Worm (Caenorhabditis elegans) whole organism, L1 larva: ENCODE data around the gene C14E2.1.
A peak's percentile ranks its signal among the peaks of the same experiment; 100 is the strongest.

Source experiments
- C04F5.9 ChIP-seq: sonication (generic microtip); optimal IDR thresholded peaks from 2 replicates; lab custom pipeline; 2016; ENCODE audit warnings: missing genetic modification characterization, missing compliant biosample characterization
- C34B4.2 ChIP-seq: sonication (generic microtip); optimal IDR thresholded peaks from 2 replicates; lab custom pipeline; 2017; ENCODE audit warnings: mild to moderate bottlenecking, missing genetic modification characterization, missing compliant biosample characterization
- F16B12.6 ChIP-seq: fragments of 150-350 bp; optimal IDR thresholded peaks from 2 replicates; lab custom pipeline; 2014; ENCODE audit warnings: missing biosample characterization, missing genetic modification characterization
- aha-1 ChIP-seq: fragments of 150-350 bp; optimal IDR thresholded peaks from 2 replicates; lab custom pipeline; 2014; ENCODE audit warnings: missing biosample characterization, missing genetic modification characterization
- blmp-1 ChIP-seq: fragments of 150-350 bp; optimal IDR thresholded peaks from 2 replicates; lab custom pipeline; 2014; ENCODE audit warnings: missing biosample characterization, missing genetic modification characterization
- ceh-63 ChIP-seq: fragments of 200-800 bp; sonication (Bioruptor generic); optimal IDR thresholded peaks from 2 replicates; lab custom pipeline; 2018; ENCODE audit warnings: mild to moderate bottlenecking, missing genetic modification characterization, missing compliant biosample characterization
- ceh-82 ChIP-seq, 3 experiments: fragments of 150-350 bp in 1 of 3; sonication (generic microtip) in 2 of 3; optimal IDR thresholded peaks; 2 replicates each; lab custom pipeline; 2014 to 2017; ENCODE audit warnings: missing biosample characterization in 3 of 3, missing genetic modification characterization in 3 of 3
- ceh-88 ChIP-seq: fragments of 200-800 bp; sonication (Bioruptor generic); IDR thresholded peaks from 2 replicates; pipeline ENCODE4 v1.3.6; 2022; ENCODE audit warnings: missing genetic modification characterization, missing compliant biosample characterization
- ceh-90 ChIP-seq: sonication (generic microtip); optimal IDR thresholded peaks from 2 replicates; lab custom pipeline; 2016; ENCODE audit warnings: missing genetic modification characterization, missing compliant biosample characterization
- dpl-1 ChIP-seq, 3 experiments: fragments of 150-350 bp in 2 of 3; sonication (generic microtip) in 1 of 3; optimal IDR thresholded peaks; 2 replicates each; lab custom pipeline; 2014 to 2017; ENCODE audit warnings: missing biosample characterization in 3 of 3, missing genetic modification characterization in 3 of 3, missing genetic modification reagents in 3 of 3
- efl-1 ChIP-seq, 4 experiments: fragments of 150-350 bp; optimal IDR thresholded peaks in 3 of 4; peaks in 1 of 4; 1 replicate in 1 of 4; 2 replicates in 3 of 4; lab custom pipeline; 2014; ENCODE audit warnings: missing biosample characterization in 2 of 4, missing genetic modification characterization in 2 of 4, missing genetic modification reagents in 2 of 4
- egl-13 ChIP-seq: sonication (generic microtip); optimal IDR thresholded peaks from 2 replicates; lab custom pipeline; 2016; ENCODE audit warnings: missing genotype, missing genetic modification reagents, missing genetic modification characterization, missing compliant biosample characterization
- elt-2 ChIP-seq: sonication (generic microtip); optimal IDR thresholded peaks from 2 replicates; lab custom pipeline; 2016; ENCODE audit warnings: missing genetic modification characterization, mild to moderate bottlenecking, inconsistent platforms, missing compliant biosample characterization, missing genetic modification reagents
- elt-3 ChIP-seq, 6 experiments: fragments of 150-350 bp in 1 of 6; sonication (generic microtip); optimal IDR thresholded peaks; 2 replicates each; lab custom pipeline; 2017 to 2018; ENCODE audit warnings: missing biosample characterization in 6 of 6, missing genetic modification characterization in 6 of 6, inconsistent platforms in 1 of 6
- fos-1 ChIP-seq: fragments of 150-350 bp; optimal IDR thresholded peaks from 2 replicates; lab custom pipeline; 2014; ENCODE audit warnings: missing biosample characterization, missing genetic modification characterization
- hlh-4 ChIP-seq: sonication (generic microtip); optimal IDR thresholded peaks from 2 replicates; lab custom pipeline; 2016; ENCODE audit warnings: mild to moderate bottlenecking, missing genetic modification characterization, missing compliant biosample characterization
- isw-1 ChIP-seq: fragments of 200-800 bp; sonication (Bioruptor generic); IDR thresholded peaks from 2 replicates; pipeline ENCODE4 v1.3.6; 2022; ENCODE audit warnings: missing genetic modification characterization, missing compliant biosample characterization
- lin-13 ChIP-seq: fragments of 150-350 bp; optimal IDR thresholded peaks from 2 replicates; lab custom pipeline; 2014; ENCODE audit warnings: missing biosample characterization, missing genetic modification reagents, missing genetic modification characterization
- lin-14 ChIP-seq: fragments of 200-800 bp; sonication (Bioruptor generic); optimal IDR thresholded peaks from 2 replicates; lab custom pipeline; 2018; ENCODE audit warnings: mild to moderate bottlenecking, missing genetic modification characterization, moderate library complexity, missing compliant biosample characterization
- lin-35 ChIP-seq, 2 experiments: fragments of 150-350 bp; optimal IDR thresholded peaks; 2 replicates each; lab custom pipeline; 2014; ENCODE audit warnings: missing biosample characterization in 2 of 2, missing genetic modification characterization in 2 of 2, missing genetic modification reagents in 2 of 2
- lin-39 ChIP-seq: fragments of 150-350 bp; optimal IDR thresholded peaks from 2 replicates; lab custom pipeline; 2014; ENCODE audit warnings: missing biosample characterization, missing genetic modification reagents, missing genetic modification characterization
- mef-2 ChIP-seq: fragments of 150-350 bp; optimal IDR thresholded peaks from 2 replicates; lab custom pipeline; 2014; ENCODE audit warnings: missing biosample characterization, missing genetic modification characterization
- nhr-12 ChIP-seq: sonication (generic microtip); optimal IDR thresholded peaks from 2 replicates; lab custom pipeline; 2017; ENCODE audit warnings: missing biosample characterization, missing genetic modification characterization
- nhr-19 ChIP-seq: fragments of 200-800 bp; sonication (Bioruptor generic); conservative IDR thresholded peaks from 2 replicates; pipeline ENCODE4 v1.3.6; 2022; ENCODE audit warnings: missing genetic modification characterization, missing compliant biosample characterization
- nhr-20 ChIP-seq: sonication (generic microtip); optimal IDR thresholded peaks from 2 replicates; lab custom pipeline; 2016; ENCODE audit warnings: mild to moderate bottlenecking, missing genetic modification characterization, missing compliant biosample characterization
- nhr-237 ChIP-seq: fragments of 150-350 bp; optimal IDR thresholded peaks from 2 replicates; lab custom pipeline; 2014; ENCODE audit warnings: missing biosample characterization, missing genetic modification characterization
- nhr-28 ChIP-seq: fragments of 150-350 bp; optimal IDR thresholded peaks from 2 replicates; lab custom pipeline; 2014; ENCODE audit warnings: missing biosample characterization, missing genetic modification characterization
- nhr-47 ChIP-seq: sonication (generic microtip); optimal IDR thresholded peaks from 2 replicates; lab custom pipeline; 2016; ENCODE audit warnings: mild to moderate bottlenecking, missing genetic modification characterization, moderate library complexity, missing compliant biosample characterization
- nhr-76 ChIP-seq: sonication (generic microtip); optimal IDR thresholded peaks from 2 replicates; lab custom pipeline; 2017; ENCODE audit warnings: missing biosample characterization, missing genetic modification characterization
- nhr-84 ChIP-seq: sonication (generic microtip); optimal IDR thresholded peaks from 2 replicates; lab custom pipeline; 2017; ENCODE audit warnings: missing biosample characterization, missing genetic modification characterization
- nhr-90 ChIP-seq: sonication (generic microtip); optimal IDR thresholded peaks from 2 replicates; lab custom pipeline; 2016; ENCODE audit warnings: mild to moderate bottlenecking, missing genetic modification characterization, missing compliant biosample characterization; ENCODE audit not compliant: poor library complexity
- pax-3 ChIP-seq: fragments of 200-800 bp; sonication (Bioruptor generic); optimal IDR thresholded peaks from 2 replicates; lab custom pipeline; 2018; ENCODE audit warnings: mild to moderate bottlenecking, missing genetic modification characterization, moderate library complexity, missing compliant biosample characterization
- rnt-1 ChIP-seq: sonication (generic microtip); optimal IDR thresholded peaks from 2 replicates; lab custom pipeline; 2016; ENCODE audit warnings: mild to moderate bottlenecking, missing genetic modification characterization, moderate library complexity, missing compliant biosample characterization
- skn-1 ChIP-seq: fragments of 150-350 bp; optimal IDR thresholded peaks from 2 replicates; lab custom pipeline; 2014; ENCODE audit warnings: missing biosample characterization, missing genetic modification characterization
- snpc-4 ChIP-seq: fragments of 150-350 bp; optimal IDR thresholded peaks from 2 replicates; lab custom pipeline; 2014; ENCODE audit warnings: missing biosample characterization, missing genetic modification characterization
- sox-4 ChIP-seq: sonication (generic microtip); optimal IDR thresholded peaks from 2 replicates; lab custom pipeline; 2016; ENCODE audit warnings: missing genetic modification characterization, missing compliant biosample characterization
- sptf-1 ChIP-seq: fragments of 150-350 bp; optimal IDR thresholded peaks from 2 replicates; lab custom pipeline; 2014; ENCODE audit warnings: missing biosample characterization, missing genetic modification characterization
- tlp-1 ChIP-seq: fragments of 150-350 bp; optimal IDR thresholded peaks from 2 replicates; lab custom pipeline; 2014; ENCODE audit warnings: missing biosample characterization, missing genetic modification characterization
- unc-62 ChIP-seq: fragments of 150-350 bp; optimal IDR thresholded peaks from 2 replicates; lab custom pipeline; 2014; ENCODE audit warnings: missing biosample characterization, missing genetic modification reagents, missing genetic modification characterization
- xbp-1 ChIP-seq: sonication (generic microtip); optimal IDR thresholded peaks from 2 replicates; lab custom pipeline; 2016; ENCODE audit warnings: missing genetic modification characterization, missing compliant biosample characterization
- zag-1 ChIP-seq: fragments of 150-350 bp; optimal IDR thresholded peaks from 2 replicates; lab custom pipeline; 2014; ENCODE audit warnings: missing biosample characterization, missing genetic modification characterization
- zip-4 ChIP-seq: fragments of 200-800 bp; sonication (Bioruptor generic); optimal IDR thresholded peaks from 2 replicates; lab custom pipeline; 2018; ENCODE audit warnings: mild to moderate bottlenecking, missing genetic modification characterization, moderate library complexity, missing compliant biosample characterization
- ztf-11 ChIP-seq, 2 experiments: sonication (generic microtip); optimal IDR thresholded peaks; 2 replicates each; lab custom pipeline; 2016 to 2017; ENCODE audit warnings: missing genetic modification characterization in 2 of 2, missing biosample characterization in 1 of 2, missing compliant biosample characterization in 1 of 2
- ztf-4 ChIP-seq: fragments of 150-350 bp; optimal IDR thresholded peaks from 2 replicates; lab custom pipeline; 2014; ENCODE audit warnings: missing biosample characterization, missing genetic modification characterization

The C14E2.1 gene

DNA sequence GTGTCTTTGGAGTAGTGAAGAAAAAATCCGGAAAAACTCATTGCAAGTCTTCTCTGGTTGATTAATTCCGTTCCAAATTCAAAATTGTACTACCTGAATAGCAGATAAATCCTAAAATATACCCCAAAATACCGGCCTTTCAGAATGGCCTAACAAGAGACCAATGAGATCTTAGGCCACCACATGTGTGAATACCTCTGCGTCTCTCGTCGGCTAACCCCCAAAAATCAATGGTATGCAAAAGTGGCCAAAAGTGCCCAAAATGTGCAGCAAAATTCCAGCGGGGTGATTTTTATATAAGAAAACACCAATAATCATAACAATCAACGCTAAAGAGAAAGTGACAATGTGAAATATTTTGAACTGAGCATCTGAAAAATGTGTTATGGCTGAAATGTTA lies 27.3 kb downstream of the C14E2.1 start, which contains the start of gene T26C11.9 (continued):
- TF ChIP-seq nhr-12 (tag; lab: Kevin White, UChicago) = no peak
- TF ChIP-seq lin-13 = no peak
- TF ChIP-seq nhr-19 = no peak
- no peak for TF ChIP-seq isw-1 (GFP tag; lab: Robert Waterston, UW)
- TF ChIP-seq nhr-28 (tag; lab: Kevin White, UChicago) = no peak
- TF ChIP-seq nhr-90 (tag; lab: Kevin White, UChicago) = peak; percentile 31
- no peak for TF ChIP-seq zip-4 (GFP tag; lab: Kevin White, UChicago)
- TF ChIP-seq nhr-237 (tag; lab: Kevin White, UChicago) = no peak
- no peak for TF ChIP-seq snpc-4 (tag; lab: Kevin White, UChicago)
- no peak for TF ChIP-seq sptf-1 (tag; lab: Kevin White, UChicago)
- TF ChIP-seq lin-35 (GFP tag; optimal IDR thresholded peaks at IDR 0.05; lab: Kevin White, UChicago) = peak; percentile 35 to 40
- peak; percentile 56 for TF ChIP-seq nhr-47 (tag; lab: Kevin White, UChicago)
- no peak for TF ChIP-seq ceh-63 (GFP tag; lab: Kevin White, UChicago)
- peak in 2 of 3 experiments; percentile 2 to 21 for TF ChIP-seq ceh-82 (tag; optimal IDR thresholded peaks at IDR 0.05; lab: Kevin White, UChicago)
- no peak for TF ChIP-seq ceh-88 (GFP tag; lab: Robert Waterston, UW)
- no peak for TF ChIP-seq lin-39 (tag; lab: Kevin White, UChicago)
- no peak for TF ChIP-seq aha-1 (tag; lab: Kevin White, UChicago)
- TF ChIP-seq nhr-84 (tag; lab: Kevin White, UChicago) = no peak
- TF ChIP-seq ceh-90 (tag; lab: Kevin White, UChicago) = peak; percentile 67
- TF ChIP-seq pax-3 (tag; lab: Kevin White, UChicago) = no peak
- TF ChIP-seq elt-2 (tag; lab: Kevin White, UChicago) = no peak
- peak; percentile 51 for TF ChIP-seq skn-1
- TF ChIP-seq nhr-20 = no peak
- TF ChIP-seq nhr-76 (tag; lab: Kevin White, UChicago) = no peak
- TF ChIP-seq F16B12.6 (tag; lab: Kevin White, UChicago) = no peak
- TF ChIP-seq tlp-1 (tag; lab: Kevin White, UChicago) = no peak
- no peak for TF ChIP-seq fos-1 (tag; lab: Kevin White, UChicago)
- TF ChIP-seq ztf-4 (tag; lab: Kevin White, UChicago) = no peak
- TF ChIP-seq dpl-1 (GFP tag; optimal IDR thresholded peaks at IDR 0.05; lab: Kevin White, UChicago) = peak; percentile 17 to 25 (median 22)
- TF ChIP-seq zag-1 (tag; lab: Kevin White, UChicago) = no peak
- TF ChIP-seq hlh-4 = no peak
- no peak for TF ChIP-seq mef-2
- peak; percentile 89 for TF ChIP-seq rnt-1
- peak in 1 of 2 experiments; percentile 20 for TF ChIP-seq ztf-11 (tag; optimal IDR thresholded peaks at IDR 0.05; lab: Kevin White, UChicago)
- TF ChIP-seq xbp-1 (tag; lab: Kevin White, UChicago) = peak; percentile 16
- no peak for TF ChIP-seq egl-13 (tag; lab: Kevin White, UChicago)
- no peak for TF ChIP-seq sox-4 (tag; lab: Kevin White, UChicago)
- TF ChIP-seq C34B4.2 = no peak
- TF ChIP-seq unc-62 (GFP tag; lab: Kevin White, UChicago) = no peak
- TF ChIP-seq blmp-1 (tag; lab: Kevin White, UChicago) = no peak
- peak; percentile 27 to 34 for TF ChIP-seq efl-1 (optimal IDR thresholded peaks at IDR 0.05; lab: Kevin White, UChicago)
- peak; percentile 36 to 85 for TF ChIP-seq efl-1 (GFP tag; optimal IDR thresholded peaks at IDR 0.05 in 1 of 2; lab: Kevin White, UChicago)
- no peak for TF ChIP-seq elt-3 (tag; optimal IDR thresholded peaks at IDR 0.05; lab: Kevin White, UChicago)
- TF ChIP-seq C04F5.9 (tag; lab: Kevin White, UChicago) = no peak
- peak; percentile 35 for TF ChIP-seq lin-14 (GFP tag; lab: Kevin White, UChicago)
